Worm (Caenorhabditis elegans): Measurements from ENCODE around the gene npr-37.
A peak's percentile ranks its signal among the peaks of the same experiment; 100 is the strongest.

The npr-37 gene

DNA sequence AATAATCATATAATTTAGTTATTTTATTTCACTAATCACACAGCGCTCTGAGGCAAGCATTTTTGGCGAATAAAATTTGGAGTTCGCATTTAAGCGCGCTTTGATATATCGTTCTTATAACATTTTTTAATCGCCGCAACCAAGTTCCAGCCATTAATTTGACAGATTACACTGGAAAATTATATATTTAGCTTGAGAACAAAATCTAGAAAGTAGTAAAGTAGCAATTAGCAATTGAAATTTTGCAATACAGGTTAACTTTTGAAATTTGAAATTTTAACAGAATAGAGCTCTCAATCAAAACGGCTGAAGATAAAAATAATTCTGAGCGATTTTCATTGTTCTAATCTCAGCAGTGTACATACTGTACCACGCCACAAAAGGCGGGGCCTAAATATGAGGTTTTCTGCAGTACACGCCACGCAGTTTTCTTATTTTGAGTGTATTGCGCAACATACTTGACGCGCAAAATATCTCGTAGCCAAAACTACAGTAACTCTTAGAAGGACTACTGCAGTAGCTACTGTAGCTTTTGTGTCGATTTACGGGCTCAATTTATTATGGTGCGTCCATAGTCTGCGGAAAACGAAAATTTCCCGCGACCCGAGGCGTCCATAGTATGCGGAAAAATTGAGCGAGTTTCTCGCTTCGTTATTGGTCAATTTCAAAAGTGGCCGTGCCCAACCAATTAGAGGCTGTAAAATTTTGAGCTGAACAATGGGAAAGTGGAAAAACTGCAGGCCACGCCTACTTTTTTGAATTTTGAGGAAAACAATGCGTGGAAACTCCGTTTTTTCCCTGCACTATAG lies 53.7 kb downstream of the npr-37 start:
- TF ChIP-seq unc-39 (tag; optimal IDR thresholded peaks at IDR 0.05) (no peak), zip-8 (tag; optimal IDR thresholded peaks at IDR 0.05) (peak; percentile 34)

DNA sequence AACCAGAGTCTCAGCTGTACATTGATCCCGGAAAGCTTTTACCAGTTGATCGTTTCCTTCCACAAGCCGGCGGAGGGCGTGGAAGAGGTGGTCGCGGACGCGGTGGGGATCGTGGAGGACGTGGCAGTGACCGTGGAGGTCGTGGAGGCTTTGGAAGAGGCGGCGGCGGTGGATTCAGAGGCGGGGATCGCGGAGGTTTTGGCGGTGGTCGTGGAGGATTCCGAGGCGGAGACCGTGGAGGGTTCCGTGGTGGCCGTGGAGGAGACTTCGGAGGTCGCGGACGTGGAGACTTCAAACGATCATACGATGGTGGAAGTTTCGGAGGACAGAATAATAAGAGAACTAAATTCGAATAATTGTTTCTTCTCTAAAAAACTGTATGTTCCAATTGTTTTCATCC lies 54.4 kb downstream of the npr-37 start:
- TF ChIP-seq nhr-237 (tag; optimal IDR thresholded peaks at IDR 0.05) = no peak

DNA sequence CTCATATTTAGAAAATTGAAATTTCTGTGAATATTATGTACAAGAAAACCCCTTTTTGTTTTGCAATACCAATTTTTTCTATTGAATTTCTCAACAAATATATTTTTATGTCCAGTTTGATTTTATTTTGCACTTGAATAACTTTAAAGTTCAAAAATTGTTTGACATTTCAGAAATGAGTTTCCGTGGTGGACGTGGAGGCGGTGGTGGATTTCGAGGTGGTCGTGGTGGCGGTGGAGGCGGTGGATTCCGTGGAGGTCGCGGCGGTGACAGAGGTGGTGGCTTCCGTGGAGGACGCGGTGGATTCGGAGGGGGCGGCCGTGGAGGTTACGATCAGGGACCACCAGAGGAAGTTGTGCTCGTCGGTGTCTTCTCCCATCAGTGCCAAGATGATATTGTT lies 55.0 kb downstream of the npr-37 start, which contains the start of gene garr-1:
TSS of gene garr-1 (plus strand) at position 174 of the 400 bp plus-strand sequence.
- TF ChIP-seq ceh-43 (GFP tag; optimal IDR thresholded peaks at IDR 0.05) (no peak), mab-5 (tag; optimal IDR thresholded peaks at IDR 0.05) (no peak), lin-13 (tag; optimal IDR thresholded peaks at IDR 0.05) (no peak), sptf-1 (tag; optimal IDR thresholded peaks at IDR 0.05) (no peak)

DNA sequence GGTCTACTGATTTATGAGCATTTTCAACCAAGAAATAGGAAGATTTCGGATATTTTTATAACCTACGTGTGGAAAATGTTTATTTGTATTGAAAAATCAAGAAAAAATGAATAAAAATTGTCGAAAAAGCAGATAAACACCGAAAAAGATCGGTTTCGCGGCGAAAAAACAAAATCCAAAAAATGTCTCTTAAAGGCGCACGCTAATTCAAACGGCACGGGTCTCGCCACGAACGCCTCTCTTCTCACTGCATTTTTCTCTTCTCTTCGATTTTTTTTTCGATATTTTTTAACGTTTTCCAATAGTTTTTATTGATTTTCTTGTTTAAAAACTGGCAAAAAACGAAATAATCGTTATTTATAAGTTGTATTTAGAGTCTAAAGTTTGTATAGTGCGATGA lies 55.4 kb downstream of the npr-37 start:
- TF ChIP-seq ztf-11 (tag; optimal IDR thresholded peaks at IDR 0.05) (no peak), snpc-4 (tag; optimal IDR thresholded peaks at IDR 0.05) (no peak), cnd-1 (tag; optimal IDR thresholded peaks at IDR 0.05) (no peak), M03D4.4 (tag; optimal IDR thresholded peaks at IDR 0.05) (no peak), ces-1 (GFP tag; optimal IDR thresholded peaks at IDR 0.05) (peak; percentile 40), ceh-39 (tag; optimal IDR thresholded peaks at IDR 0.05) (peak; percentile 58), nhr-28 (tag; optimal IDR thresholded peaks at IDR 0.05) (no peak), unc-120 (tag; optimal IDR thresholded peaks at IDR 0.05; ENCODE audit: poor library complexity, severe bottlenecking) (peak; percentile 27), nhr-237 (tag; optimal IDR thresholded peaks at IDR 0.05) (peak; percentile 2), ceh-83 (GFP tag; optimal IDR thresholded peaks at IDR 0.05) (no peak), lsy-2 (tag; optimal IDR thresholded peaks at IDR 0.05) (peak; percentile 54), sem-2 (GFP tag; optimal IDR thresholded peaks at IDR 0.05) (no peak), drap-1 (GFP tag; optimal IDR thresholded peaks at IDR 0.05) (no peak), mab-5 (tag; optimal IDR thresholded peaks at IDR 0.05) (no peak), mep-1 (tag; optimal IDR thresholded peaks at IDR 0.05) (peak; percentile 48), ham-2 (GFP tag; optimal IDR thresholded peaks at IDR 0.05) (no peak)

DNA sequence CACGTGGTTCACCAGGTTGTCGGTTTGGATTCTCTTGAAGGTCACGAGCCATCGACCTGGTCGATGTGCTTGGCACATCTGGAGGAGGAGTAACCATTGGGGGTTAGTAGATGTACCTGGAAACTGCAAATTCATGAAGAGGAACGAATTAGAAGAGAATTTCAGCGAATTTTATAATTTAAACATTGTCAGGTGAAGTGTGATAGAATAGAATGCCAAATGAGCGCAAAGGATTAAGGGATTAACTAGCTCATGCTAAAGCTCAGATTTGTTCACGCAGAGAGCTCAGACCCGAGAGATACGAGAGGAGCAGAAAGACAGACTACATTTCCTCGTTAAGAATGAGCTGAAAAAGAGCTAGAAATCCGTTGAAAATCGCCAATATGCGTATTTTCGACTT lies 55.9 kb downstream of the npr-37 start, which contains the start of gene daf-18:
TSS of gene daf-18 (minus strand) at position 126 of the 400 bp plus-strand sequence.
- TF ChIP-seq blmp-1 (tag; optimal IDR thresholded peaks at IDR 0.05) (no peak), ham-2 (GFP tag; optimal IDR thresholded peaks at IDR 0.05) (no peak), lin-13 (tag; optimal IDR thresholded peaks at IDR 0.05) (no peak), drap-1 (GFP tag; optimal IDR thresholded peaks at IDR 0.05) (no peak), lin-32 (GFP tag; optimal IDR thresholded peaks at IDR 0.05) (no peak), ces-1 (GFP tag; optimal IDR thresholded peaks at IDR 0.05) (no peak), flh-1 (GFP tag; optimal IDR thresholded peaks at IDR 0.05) (no peak), unc-62 (GFP tag; optimal IDR thresholded peaks at IDR 0.05) (no peak), ceh-43 (GFP tag; optimal IDR thresholded peaks at IDR 0.05) (no peak), mab-5 (tag; optimal IDR thresholded peaks at IDR 0.05) (no peak), zip-8 (tag; optimal IDR thresholded peaks at IDR 0.05) (no peak), unc-120 (tag; optimal IDR thresholded peaks at IDR 0.05; ENCODE audit: poor library complexity, severe bottlenecking) (no peak), ceh-39 (tag; optimal IDR thresholded peaks at IDR 0.05) (no peak), nhr-237 (tag; optimal IDR thresholded peaks at IDR 0.05) (no peak), bed-3 (GFP tag; optimal IDR thresholded peaks at IDR 0.05) (no peak), elt-3 (tag; optimal IDR thresholded peaks at IDR 0.05) (no peak), tbx-8 (GFP tag; optimal IDR thresholded peaks at IDR 0.05) (no peak), hlh-1 (tag; optimal IDR thresholded peaks at IDR 0.05) (no peak), mep-1 (tag; optimal IDR thresholded peaks at IDR 0.05) (no peak)

DNA sequence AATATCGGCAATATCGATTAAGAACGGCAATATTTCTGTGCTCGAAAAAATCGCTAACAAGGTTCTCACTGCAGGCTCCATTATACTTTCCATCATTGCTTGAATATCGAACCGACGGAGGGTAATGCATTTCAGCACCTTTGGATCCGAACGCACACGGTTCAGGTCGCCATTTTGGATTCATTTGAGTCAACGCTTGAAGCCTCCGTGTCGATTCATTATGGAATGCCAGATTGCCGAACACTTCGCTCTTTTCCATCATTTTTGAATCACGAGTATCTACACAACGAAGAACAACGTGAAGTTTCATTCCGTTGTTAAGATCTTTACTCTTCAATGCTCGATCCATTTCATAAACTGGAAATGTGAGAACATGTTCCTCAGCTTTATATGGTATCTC lies 58.9 kb downstream of the npr-37 start:
- TF ChIP-seq lin-32 (GFP tag; optimal IDR thresholded peaks at IDR 0.05) = no peak
- no peak for TF ChIP-seq nhr-76 (tag; optimal IDR thresholded peaks at IDR 0.05)
- TF ChIP-seq bed-3 (GFP tag; optimal IDR thresholded peaks at IDR 0.05) = no peak
- no peak for TF ChIP-seq elt-3 (tag; optimal IDR thresholded peaks at IDR 0.05)
- no peak for TF ChIP-seq ztf-11 (tag; optimal IDR thresholded peaks at IDR 0.05)
- TF ChIP-seq lsy-2 (tag; optimal IDR thresholded peaks at IDR 0.05) = no peak
- TF ChIP-seq nhr-237 (tag; optimal IDR thresholded peaks at IDR 0.05) = no peak
- no peak for TF ChIP-seq nhr-12 (tag; optimal IDR thresholded peaks at IDR 0.05)
- TF ChIP-seq blmp-1 (tag; optimal IDR thresholded peaks at IDR 0.05) = no peak
- no peak for TF ChIP-seq drap-1 (GFP tag; optimal IDR thresholded peaks at IDR 0.05)
- TF ChIP-seq lin-13 (tag; optimal IDR thresholded peaks at IDR 0.05) = no peak
- no peak for TF ChIP-seq mls-2 (tag; optimal IDR thresholded peaks at IDR 0.05)
- no peak for TF ChIP-seq snpc-4 (tag; optimal IDR thresholded peaks at IDR 0.05)
- no peak for TF ChIP-seq elt-1 (tag; optimal IDR thresholded peaks at IDR 0.05; ENCODE audit: borderline replicate concordance, insufficient read depth)
- TF ChIP-seq ceh-83 (GFP tag; optimal IDR thresholded peaks at IDR 0.05) = no peak
- no peak for TF ChIP-seq unc-62 (GFP tag; optimal IDR thresholded peaks at IDR 0.05)
- no peak for TF ChIP-seq nhr-2 (tag; optimal IDR thresholded peaks at IDR 0.05)
